Fruit fly (Drosophila melanogaster): Measurements from ENCODE around the gene CG33223.

The CG33223 gene

DNA sequence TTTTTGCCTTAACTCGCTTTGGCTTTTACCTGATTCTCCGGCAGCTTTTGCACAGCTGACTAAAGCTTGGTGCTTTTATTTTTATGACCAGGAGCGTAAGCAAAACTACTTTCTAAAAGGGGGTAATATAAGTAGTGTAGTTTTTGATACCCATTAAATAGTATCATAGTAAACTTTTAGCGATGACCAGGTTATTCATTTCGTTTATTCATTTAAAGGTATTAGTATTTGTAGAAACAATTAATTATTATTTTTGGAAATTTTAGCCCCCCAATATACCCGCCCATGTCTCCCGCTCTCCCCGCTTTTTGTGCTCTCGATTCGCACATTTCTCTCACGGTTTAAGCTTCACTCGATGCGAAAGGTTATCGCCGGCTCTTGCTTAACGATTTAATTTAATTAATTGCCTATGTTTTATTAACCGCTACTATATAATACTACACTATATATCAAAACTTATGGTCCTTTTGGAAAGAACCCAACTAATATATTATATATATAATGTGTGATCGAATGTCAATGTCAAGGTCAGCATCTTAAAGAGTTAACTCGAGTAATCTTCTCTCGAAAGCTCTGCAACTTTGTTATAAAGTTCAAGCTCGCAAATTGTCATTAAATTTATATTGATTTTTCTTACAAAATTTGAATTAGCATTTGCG lies 19.2 kb downstream of the CG33223 start, which contains the start of gene Sptr (continued):
- no peak for TF ChIP-seq Gsc (GFP tag; IDR thresholded peaks at IDR 0.05)
- TF ChIP-seq CG9876 (GFP tag; optimal IDR thresholded peaks at IDR 0.05), result no peak
- peak; percentile 20 for TF ChIP-seq CG8290 (GFP tag; optimal IDR thresholded peaks at IDR 0.05)
- peak in 1 of 2 experiments; percentile 80 for TF ChIP-seq CG8290 (tag; optimal IDR thresholded peaks at IDR 0.05)
- TF ChIP-seq trh (GFP tag; optimal IDR thresholded peaks at IDR 0.05), result peak; percentile 55
- peak; percentile 63 for TF ChIP-seq CG1647 (GFP tag; optimal IDR thresholded peaks at IDR 0.05)
- no peak for TF ChIP-seq mld (GFP tag; IDR thresholded peaks at IDR 0.05; ENCODE audit: partially characterized antibody)
- TF ChIP-seq CG4424 (GFP tag; optimal IDR thresholded peaks at IDR 0.05), result peak; percentile 74
- TF ChIP-seq CG16813 (GFP tag; IDR thresholded peaks at IDR 0.05; ENCODE audit: partially characterized antibody), result no peak
- peak; percentile 93 for TF ChIP-seq seq (GFP tag; IDR thresholded peaks at IDR 0.05)
- TF ChIP-seq CG12236 (GFP tag; optimal IDR thresholded peaks at IDR 0.05), result no peak
- peak; percentile 57 to 58 for TF ChIP-seq chif (GFP tag; optimal IDR thresholded peaks at IDR 0.05)
- peak; percentile 61 for TF ChIP-seq emc (GFP tag; optimal IDR thresholded peaks at IDR 0.05)
- TF ChIP-seq Sox100B (GFP tag; optimal IDR thresholded peaks at IDR 0.05), result peak; percentile 72
- peak; percentile 85 for TF ChIP-seq Aef1 (GFP tag; IDR thresholded peaks at IDR 0.05)
- peak; percentile 64 for TF ChIP-seq fu2 (GFP tag; optimal IDR thresholded peaks at IDR 0.05)
- TF ChIP-seq CG17612 (GFP tag; IDR thresholded peaks at IDR 0.05), result peak; percentile 81
- TF ChIP-seq pb (GFP tag; optimal IDR thresholded peaks at IDR 0.05), result peak; percentile 25
- TF ChIP-seq CG9727 (GFP tag; optimal IDR thresholded peaks at IDR 0.05), result peak; percentile 86
- TF ChIP-seq CG7839 (tag; optimal IDR thresholded peaks at IDR 0.05), result peak; percentile 92
- peak; percentile 77 for TF ChIP-seq Nf-YA (GFP tag; IDR thresholded peaks at IDR 0.05)
- TF ChIP-seq Bdp1 (GFP tag; optimal IDR thresholded peaks at IDR 0.05), result peak; percentile 55
- peak; percentile 81 for TF ChIP-seq sisA (GFP tag; IDR thresholded peaks at IDR 0.05)
- TF ChIP-seq sim (GFP tag; IDR thresholded peaks at IDR 0.05), result peak; percentile 29; the same call in 1 of the 2 replicates
- TF ChIP-seq pita (GFP tag; optimal IDR thresholded peaks at IDR 0.05), result no peak
- TF ChIP-seq pfk (GFP tag; optimal IDR thresholded peaks at IDR 0.05), result no peak
- TF ChIP-seq cad (GFP tag; optimal IDR thresholded peaks at IDR 0.05), result no peak
- TF ChIP-seq ind (GFP tag; optimal IDR thresholded peaks at IDR 0.05), result peak; percentile 86
- peak; percentile 90 for TF ChIP-seq Taf1 (GFP tag; IDR thresholded peaks at IDR 0.05)
- peak; percentile 74 for TF ChIP-seq CG1602 (GFP tag; optimal IDR thresholded peaks at IDR 0.05)
- no peak for TF ChIP-seq CG7271 (tag; optimal IDR thresholded peaks at IDR 0.05)
- peak; percentile 83 for TF ChIP-seq otp (GFP tag; IDR thresholded peaks at IDR 0.05)
- peak; percentile 88 for TF ChIP-seq ci (GFP tag; IDR thresholded peaks at IDR 0.05)
- no peak for TF ChIP-seq ato (GFP tag; IDR thresholded peaks at IDR 0.05; ENCODE audit: partially characterized antibody)
- no peak for TF ChIP-seq Bgb (GFP tag; IDR thresholded peaks at IDR 0.05; ENCODE audit: partially characterized antibody)
- peak; percentile 72 for TF ChIP-seq Abd-B (GFP tag; optimal IDR thresholded peaks at IDR 0.05)
- TF ChIP-seq CG10959 (GFP tag; IDR thresholded peaks at IDR 0.05), result peak; percentile 31; the same call in 1 of the 2 replicates
- peak; percentile 42; the same call in 1 of the 2 replicates for TF ChIP-seq Lim3 (GFP tag; IDR thresholded peaks at IDR 0.05)
- peak; percentile 87 for TF ChIP-seq sug (tag; optimal IDR thresholded peaks at IDR 0.05)
- TF ChIP-seq Camta (GFP tag; optimal IDR thresholded peaks at IDR 0.05), result peak; percentile 58
- TF ChIP-seq CG7963 (GFP tag; IDR thresholded peaks at IDR 0.05; ENCODE audit: partially characterized antibody), result no peak
- peak; percentile 59 for TF ChIP-seq repo (GFP tag; optimal IDR thresholded peaks at IDR 0.05)
- TF ChIP-seq ftz-f1 (GFP tag; optimal IDR thresholded peaks at IDR 0.05), result peak; percentile 54
- TF ChIP-seq CG15514 (GFP tag; optimal IDR thresholded peaks at IDR 0.05), result peak; percentile 85
- TF ChIP-seq CG6175 (GFP tag; IDR thresholded peaks at IDR 0.05), result peak; percentile 78; the same call in 2 of the 3 replicates
- peak; percentile 36 for TF ChIP-seq disco-r (GFP tag; optimal IDR thresholded peaks at IDR 0.05)
- TF ChIP-seq eyg (GFP tag; optimal IDR thresholded peaks at IDR 0.05), result peak; percentile 67
- TF ChIP-seq CG4854 (GFP tag; optimal IDR thresholded peaks at IDR 0.05), result peak; percentile 72
- TF ChIP-seq CG17568 (GFP tag; optimal IDR thresholded peaks at IDR 0.05), result peak; percentile 83
- TF ChIP-seq CG10147 (GFP tag; optimal IDR thresholded peaks at IDR 0.05), result peak; percentile 91
